Fruit fly (Drosophila melanogaster): ENCODE data around the gene CG31441.
A peak's percentile ranks its signal among the peaks of the same experiment; 100 is the strongest.

CG31441 gene

dm6 chr3R:11243057-11243740 is 7.1 kb downstream of the CG31441 start (continued):
- peak; percentile 63 for TF ChIP-seq CG2712 (tag; optimal IDR thresholded peaks at IDR 0.05)
- TF ChIP-seq dysf (GFP tag; IDR thresholded peaks at IDR 0.05) = peak; percentile 57; the same call in 2 of the 3 replicates
- peak; percentile 33 for TF ChIP-seq CG14710 (tag; optimal IDR thresholded peaks at IDR 0.05)
- no peak for TF ChIP-seq her (GFP tag; optimal IDR thresholded peaks at IDR 0.05)
- peak; percentile 60 for TF ChIP-seq CG6765 (GFP tag; optimal IDR thresholded peaks at IDR 0.05)
- TF ChIP-seq CG30403 (GFP tag; optimal IDR thresholded peaks at IDR 0.05) = peak; percentile 41
- TF ChIP-seq chn (GFP tag; optimal IDR thresholded peaks at IDR 0.05) = no peak
- TF ChIP-seq Atf3 (GFP tag; optimal IDR thresholded peaks at IDR 0.05) = no peak
- no peak for TF ChIP-seq chm (GFP tag; IDR thresholded peaks at IDR 0.05)
- TF ChIP-seq CG7987 (GFP tag; optimal IDR thresholded peaks at IDR 0.05) = peak; percentile 23
- no peak for TF ChIP-seq NC2α (GFP tag; optimal IDR thresholded peaks at IDR 0.05)
- TF ChIP-seq exex (tag; optimal IDR thresholded peaks at IDR 0.05) = peak; percentile 91
- no peak for TF ChIP-seq B-H2 (GFP tag; optimal IDR thresholded peaks at IDR 0.05)
- peak; percentile 5 for TF ChIP-seq grn (GFP tag; optimal IDR thresholded peaks at IDR 0.05)
- peak; percentile 49 for TF ChIP-seq Nf-YC (tag; optimal IDR thresholded peaks at IDR 0.05)
- TF ChIP-seq CG12659 (GFP tag; optimal IDR thresholded peaks at IDR 0.05) = no peak
- peak; percentile 71 for TF ChIP-seq Ets65A (GFP tag)
- no peak for TF ChIP-seq CG11504 (tag; optimal IDR thresholded peaks at IDR 0.05)
- peak; percentile 56 for TF ChIP-seq unpg (GFP tag; optimal IDR thresholded peaks at IDR 0.05)
- no peak for TF ChIP-seq bab2 (GFP tag; optimal IDR thresholded peaks at IDR 0.05)
- no peak for TF ChIP-seq gt (GFP tag; IDR thresholded peaks at IDR 0.05)
- TF ChIP-seq zen2 (GFP tag; IDR thresholded peaks at IDR 0.05; ENCODE audit: partially characterized antibody) = no peak
- TF ChIP-seq CG2120 (GFP tag; optimal IDR thresholded peaks at IDR 0.05) = peak; percentile 31
- TF ChIP-seq CG18262 (tag; optimal IDR thresholded peaks at IDR 0.05) = peak; percentile 56
- no peak for TF ChIP-seq Hr51 (GFP tag; optimal IDR thresholded peaks at IDR 0.05)
- peak in 1 of 2 experiments; percentile 69 for TF ChIP-seq crp (GFP tag; optimal IDR thresholded peaks at IDR 0.05)
- TF ChIP-seq CG11093 (GFP tag; IDR thresholded peaks at IDR 0.05) = no peak
- no peak for TF ChIP-seq CG7745 (tag; optimal IDR thresholded peaks at IDR 0.05)
- TF ChIP-seq lbe (GFP tag; optimal IDR thresholded peaks at IDR 0.05) = peak; percentile 24
- TF ChIP-seq CG10959 (GFP tag; IDR thresholded peaks at IDR 0.05) = no peak
- peak; percentile 49 for TF ChIP-seq CG1233 (GFP tag; optimal IDR thresholded peaks at IDR 0.05)
- TF ChIP-seq Antp (GFP tag; optimal IDR thresholded peaks at IDR 0.05) = no peak
- no peak for TF ChIP-seq prd (optimal IDR thresholded peaks at IDR 0.05)
- peak; percentile 48; the same call in 1 of the 3 replicates for TF ChIP-seq prd (GFP tag; IDR thresholded peaks at IDR 0.05)
- no peak for TF ChIP-seq danr (GFP tag; IDR thresholded peaks at IDR 0.05)
- peak; percentile 16; the same call in 1 of the 3 replicates for TF ChIP-seq row (GFP tag; IDR thresholded peaks at IDR 0.05)
- TF ChIP-seq Doc3 (GFP tag; IDR thresholded peaks at IDR 0.05; ENCODE audit: partially characterized antibody) = 0 out of 3 replicates have a peak, but pooled peaks have one; percentile 17
- peak; percentile 47; the same call in 1 of the 2 replicates for TF ChIP-seq E2f1 (GFP tag; IDR thresholded peaks at IDR 0.05)
- TF ChIP-seq ac (GFP tag; optimal IDR thresholded peaks at IDR 0.05) = no peak
- no peak for TF ChIP-seq dmrt11E (tag; optimal IDR thresholded peaks at IDR 0.05)

All from whole organism, embryonic.